Worm (Caenorhabditis elegans): ENCODE data around the gene C50F4.8.
A peak's percentile ranks its signal among the peaks of the same experiment; 100 is the strongest.

C50F4.8 gene

DNA sequence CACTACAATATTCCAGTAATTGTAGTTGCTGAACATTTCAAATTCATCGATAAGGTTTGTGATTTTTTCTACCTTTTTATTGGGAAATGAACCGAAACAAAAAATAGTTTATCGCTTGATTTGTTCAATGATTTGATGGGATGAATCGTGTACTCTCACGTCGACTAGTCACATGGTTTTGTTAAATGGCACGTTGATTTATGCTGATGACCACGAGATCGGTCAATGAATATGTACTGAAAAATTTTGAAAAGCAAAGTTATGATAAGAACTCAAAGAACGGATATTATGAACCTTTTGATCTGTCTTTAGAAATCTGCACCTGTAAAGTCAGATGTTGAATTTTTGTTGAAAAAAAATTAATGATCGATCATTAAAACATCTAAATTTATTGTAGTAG is 2.4 kb downstream of the C50F4.8 start:
- TF ChIP-seq jun-1 (tag; optimal IDR thresholded peaks at IDR 0.05), result peak; percentile 69
- TF ChIP-seq elt-2 (tag; optimal IDR thresholded peaks at IDR 0.05), result peak; percentile 51
- TF ChIP-seq skn-1 (tag; optimal IDR thresholded peaks at IDR 0.05), result no peak
- TF ChIP-seq elt-3 (tag; optimal IDR thresholded peaks at IDR 0.05), result peak in 2 of 3 experiments; percentile 41 to 56
- TF ChIP-seq nhr-25 (tag; optimal IDR thresholded peaks at IDR 0.05), result peak; percentile 26
- TF ChIP-seq nhr-28 (tag; optimal IDR thresholded peaks at IDR 0.05), result no peak
- TF ChIP-seq ceh-82 (tag; optimal IDR thresholded peaks at IDR 0.05), result no peak
- TF ChIP-seq lsy-12 (tag; optimal IDR thresholded peaks at IDR 0.05), result peak; percentile 20
- TF ChIP-seq eor-1 (tag; optimal IDR thresholded peaks at IDR 0.05), result no peak
- TF ChIP-seq fos-1 (tag; optimal IDR thresholded peaks at IDR 0.05), result no peak
- TF ChIP-seq nhr-43 (tag; optimal IDR thresholded peaks at IDR 0.05; ENCODE audit: poor library complexity, severe bottlenecking), result peak; percentile 68
- TF ChIP-seq lin-39 (tag; optimal IDR thresholded peaks at IDR 0.05), result no peak
- TF ChIP-seq lin-15B (tag; optimal IDR thresholded peaks at IDR 0.05), result no peak
- no peak for TF ChIP-seq unc-39 (tag; optimal IDR thresholded peaks at IDR 0.05)
- TF ChIP-seq snpc-4 (tag; optimal IDR thresholded peaks at IDR 0.05), result no peak
- TF ChIP-seq egl-27 (tag; optimal IDR thresholded peaks at IDR 0.05), result no peak
- TF ChIP-seq nhr-23 (tag; optimal IDR thresholded peaks at IDR 0.05), result peak; percentile 86
- no peak for TF ChIP-seq tbx-2 (tag; optimal IDR thresholded peaks at IDR 0.05)
- TF ChIP-seq nhr-67 (tag; optimal IDR thresholded peaks at IDR 0.05), result no peak
- TF ChIP-seq pqm-1 (tag; optimal IDR thresholded peaks at IDR 0.05), result peak; percentile 88

DNA sequence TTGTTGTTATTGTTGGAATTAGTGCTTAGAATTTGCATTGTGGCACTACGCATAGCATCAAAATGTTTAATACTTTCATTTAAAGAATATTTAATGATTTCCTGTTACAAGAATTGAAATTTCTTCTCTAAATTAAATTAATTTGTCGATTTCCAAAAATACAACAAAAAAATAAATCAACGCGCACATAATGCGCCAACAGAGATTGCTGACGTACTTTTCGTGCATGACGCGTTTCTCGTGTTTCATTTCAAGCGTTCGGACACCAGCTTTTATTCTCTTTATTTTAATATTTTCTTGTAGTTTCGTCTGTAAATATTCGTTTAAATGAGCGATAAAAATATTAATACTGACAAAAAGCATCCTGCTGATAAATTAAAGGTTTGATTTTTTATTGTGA is 5.1 kb downstream of the C50F4.8 start, which contains the start of gene eif-2Bdelta:
TSS of gene eif-2Bdelta (plus strand) at position 235 of the 400 bp plus-strand sequence.
- TF ChIP-seq hmg-11 (tag; optimal IDR thresholded peaks at IDR 0.05), result peak; percentile 28
- no peak for TF ChIP-seq nhr-237 (tag; optimal IDR thresholded peaks at IDR 0.05)
- peak; percentile 73 for TF ChIP-seq pha-4 (tag; optimal IDR thresholded peaks at IDR 0.05)
- TF ChIP-seq lin-15B (tag; optimal IDR thresholded peaks at IDR 0.05), result peak; percentile 30
- peak; percentile 7 for TF ChIP-seq elt-2 (tag; optimal IDR thresholded peaks at IDR 0.05)
- TF ChIP-seq lin-39 (tag; optimal IDR thresholded peaks at IDR 0.05), result no peak
- TF ChIP-seq ztf-11 (tag; optimal IDR thresholded peaks at IDR 0.05), result no peak
- no peak for TF ChIP-seq lsy-12 (tag; optimal IDR thresholded peaks at IDR 0.05)
- no peak for TF ChIP-seq zag-1 (tag; optimal IDR thresholded peaks at IDR 0.05)
- peak; percentile 23 for TF ChIP-seq fkh-10 (GFP tag; optimal IDR thresholded peaks at IDR 0.05)
- peak; percentile 14 for TF ChIP-seq jun-1 (tag; optimal IDR thresholded peaks at IDR 0.05)
- TF ChIP-seq egl-5 (tag; optimal IDR thresholded peaks at IDR 0.05), result no peak
- TF ChIP-seq nfya-1 (tag; optimal IDR thresholded peaks at IDR 0.05; ENCODE audit: insufficient read depth), result peak; percentile 45
- TF ChIP-seq nhr-12 (tag; optimal IDR thresholded peaks at IDR 0.05), result no peak
- TF ChIP-seq ama-1 (optimal IDR thresholded peaks at IDR 0.05), result no peak
- TF ChIP-seq snpc-4 (tag; optimal IDR thresholded peaks at IDR 0.05), result peak; percentile 46
- peak; percentile 20 for TF ChIP-seq nhr-23 (tag; optimal IDR thresholded peaks at IDR 0.05)
- TF ChIP-seq mml-1 (tag; optimal IDR thresholded peaks at IDR 0.05), result no peak
- TF ChIP-seq nhr-28 (tag; optimal IDR thresholded peaks at IDR 0.05), result no peak

ce11 chrV:9509597-9509996 is 9.1 kb downstream of the C50F4.8 start:
- no peak for TF ChIP-seq nhr-25 (tag; optimal IDR thresholded peaks at IDR 0.05)
- TF ChIP-seq mml-1 (tag; optimal IDR thresholded peaks at IDR 0.05), result no peak
- TF ChIP-seq nhr-12 (tag; optimal IDR thresholded peaks at IDR 0.05), result no peak
- TF ChIP-seq elt-2 (tag; optimal IDR thresholded peaks at IDR 0.05), result no peak
- TF ChIP-seq pqm-1 (tag; optimal IDR thresholded peaks at IDR 0.05), result no peak
- no peak for TF ChIP-seq zag-1 (tag; optimal IDR thresholded peaks at IDR 0.05)
- TF ChIP-seq ZK546.5 (tag; optimal IDR thresholded peaks at IDR 0.05), result no peak
- TF ChIP-seq tbx-2 (tag; optimal IDR thresholded peaks at IDR 0.05), result no peak
- TF ChIP-seq eor-1 (tag; optimal IDR thresholded peaks at IDR 0.05), result no peak
- no peak for TF ChIP-seq R02D3.7 (tag; optimal IDR thresholded peaks at IDR 0.05)
- TF ChIP-seq snpc-4 (tag; optimal IDR thresholded peaks at IDR 0.05), result no peak
- no peak for TF ChIP-seq jun-1 (tag; optimal IDR thresholded peaks at IDR 0.05)
- TF ChIP-seq ceh-82 (tag; optimal IDR thresholded peaks at IDR 0.05), result no peak
- TF ChIP-seq mdl-1 (tag; optimal IDR thresholded peaks at IDR 0.05), result no peak
- no peak for TF ChIP-seq nfya-1 (tag; optimal IDR thresholded peaks at IDR 0.05; ENCODE audit: insufficient read depth)
- TF ChIP-seq fkh-2 (tag; optimal IDR thresholded peaks at IDR 0.05), result no peak
- TF ChIP-seq nhr-28 (tag; optimal IDR thresholded peaks at IDR 0.05), result no peak
- TF ChIP-seq nhr-76 (tag; optimal IDR thresholded peaks at IDR 0.05), result no peak

ce11 chrV:9507742-9508141 is 10.9 kb downstream of the C50F4.8 start, which contains the start of gene acs-14:
Gene acs-14, plus strand, starts transcription at chrV:9508132.
- TF ChIP-seq elt-2 (tag; optimal IDR thresholded peaks at IDR 0.05) (peak; percentile 67), pha-4 (tag; optimal IDR thresholded peaks at IDR 0.05) (peak; percentile 1), lsy-12 (tag; optimal IDR thresholded peaks at IDR 0.05) (no peak)
